Fruit fly (Drosophila melanogaster) whole organism, pupa: ENCODE results near the gene CG6409.

Source experiments
- CG14655 ChIP-seq: fragments of 200-800 bp; sonication (Bioruptor generic); optimal IDR thresholded peaks from 3 replicates; lab custom pipeline; 2017; ENCODE audit warnings: mild to moderate bottlenecking, missing biosample characterization, missing genetic modification reagents, missing genetic modification characterization
- rn ChIP-seq: fragments of 200-800 bp; sonication (Bioruptor generic); IDR thresholded peaks from 2 replicates; pipeline ENCODE4 v1.3.6; 2022; ENCODE audit warnings: missing biosample characterization, missing genetic modification characterization

DNA sequence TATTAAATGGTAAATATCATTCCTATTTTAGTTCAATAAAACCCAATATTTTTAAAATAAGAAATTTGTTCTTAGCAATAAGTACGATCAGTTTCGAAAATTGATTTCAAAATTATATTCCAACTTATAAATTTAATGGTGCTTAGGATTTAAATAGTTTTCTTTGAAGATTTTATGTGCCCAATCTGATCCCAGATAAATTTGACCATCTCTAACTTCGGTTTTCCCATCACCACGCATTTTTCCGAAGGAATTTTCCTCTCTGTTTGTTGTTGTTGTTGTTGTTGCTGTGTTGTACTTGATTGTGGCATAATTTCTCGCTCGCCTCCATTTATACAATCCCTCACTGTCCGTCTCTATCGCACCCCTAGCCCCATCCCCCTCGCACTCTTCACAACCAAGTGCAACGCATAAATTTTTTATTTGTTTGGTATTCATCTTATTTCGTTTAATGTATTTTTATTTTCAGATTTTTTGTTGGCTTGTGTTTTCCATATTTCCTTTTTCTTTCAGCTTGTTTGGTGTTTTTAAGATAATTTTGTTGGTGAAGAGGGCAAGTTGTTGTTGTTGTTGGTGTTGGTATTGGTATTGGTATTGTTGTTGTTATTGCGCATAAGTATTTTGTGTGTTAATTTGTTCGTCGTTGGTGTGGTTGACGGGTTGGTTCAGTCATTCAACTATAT lies 32.4 kb downstream of the CG6409 start:
- no peak for TF ChIP-seq CG14655 (GFP tag; lab: Kevin White, UChicago)
- TF ChIP-seq rn (GFP tag; lab: Robert Waterston, UW): no peak
